Worm (Caenorhabditis elegans): ENCODE data around the gene F13A2.9.

F13A2.9 gene

DNA sequence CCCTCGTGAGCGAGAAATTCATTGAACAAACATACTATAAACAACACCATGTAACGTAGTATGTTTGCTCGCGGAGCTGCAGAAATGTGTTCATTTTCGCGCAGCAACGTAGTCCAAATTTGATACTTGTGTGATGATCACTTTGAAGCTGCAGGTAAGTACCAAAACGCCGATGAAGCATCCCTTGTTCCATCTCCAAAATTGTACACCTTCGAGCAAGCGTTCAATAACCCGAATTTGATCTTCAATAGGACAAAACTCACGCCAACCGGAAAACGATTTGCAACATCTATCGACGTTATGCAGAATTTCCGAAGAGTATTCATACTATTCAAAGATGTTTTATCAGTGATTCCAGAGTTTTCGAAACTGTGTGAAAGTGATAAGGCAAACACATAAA lies 23.3 kb upstream of the F13A2.9 start, which contains the start of gene Y47D7A.3:
Gene Y47D7A.3 (plus strand): TSS at position 301 of the 400 bp plus-strand sequence.
- TF ChIP-seq ceh-13 (GFP tag; optimal IDR thresholded peaks at IDR 0.05) (no peak), hmg-4 (GFP tag; optimal IDR thresholded peaks at IDR 0.05) (no peak), ama-1 (optimal IDR thresholded peaks at IDR 0.05) (no peak), tbx-11 (GFP tag; IDR thresholded peaks at IDR 0.05) (no peak), B0310.2 (tag; optimal IDR thresholded peaks at IDR 0.05) (no peak), ets-7 (tag; optimal IDR thresholded peaks at IDR 0.05) (no peak), tra-4 (tag; optimal IDR thresholded peaks at IDR 0.05) (no peak), sea-1 (GFP tag; conservative IDR thresholded peaks at IDR 0.05) (no peak), F13C5.2 (tag; optimal IDR thresholded peaks at IDR 0.05) (no peak), ceh-36 (tag; optimal IDR thresholded peaks at IDR 0.05) (no peak), flt-1 (GFP tag; IDR thresholded peaks at IDR 0.05) (no peak), pes-1 (GFP tag; IDR thresholded peaks at IDR 0.05) (no peak), tbx-37 (GFP tag; conservative IDR thresholded peaks at IDR 0.05) (no peak), hmbx-1 (tag; optimal IDR thresholded peaks at IDR 0.05) (no peak), hnd-1 (tag; optimal IDR thresholded peaks at IDR 0.05) (no peak), aly-1 (tag; optimal IDR thresholded peaks at IDR 0.05) (no peak), scrt-1 (GFP tag; IDR thresholded peaks at IDR 0.05) (no peak)

DNA sequence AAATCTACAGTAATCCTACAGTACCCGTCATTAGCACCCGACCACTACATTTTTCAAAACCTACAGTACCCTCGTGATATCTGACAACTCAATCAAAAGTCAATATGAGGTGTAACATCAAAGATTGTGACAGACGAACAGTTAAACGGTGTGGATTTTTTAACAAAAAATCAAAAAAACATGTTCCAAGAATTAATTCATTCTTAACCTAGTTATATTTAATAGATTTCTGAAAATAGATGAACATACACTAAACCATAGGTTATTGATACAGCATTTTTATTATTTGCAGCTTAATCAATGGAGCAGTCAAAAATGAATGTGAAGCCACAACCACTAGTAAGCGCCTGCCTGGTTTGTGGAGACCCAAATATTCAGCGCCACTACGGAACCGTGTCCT lies 20.2 kb upstream of the F13A2.9 start, which contains the start of gene nhr-118:
Gene nhr-118 (plus strand): TSS at position 301 of the 400 bp plus-strand sequence.
- TF ChIP-seq scrt-1 (GFP tag; IDR thresholded peaks at IDR 0.05) = no peak

- no peak for TF ChIP-seq ceh-13 (GFP tag; optimal IDR thresholded peaks at IDR 0.05)
- no peak for TF ChIP-seq tbx-11 (GFP tag; IDR thresholded peaks at IDR 0.05)
- no peak for TF ChIP-seq hmg-4 (GFP tag; optimal IDR thresholded peaks at IDR 0.05)
Measured at ce11 chrV:4401865-4402264, 14.6 kb upstream of the F13A2.9 start, which contains the start of gene F13A2.5. Gene F13A2.5, minus strand, starts transcription at chrV:4401965.

- TF ChIP-seq tbx-11 (GFP tag; IDR thresholded peaks at IDR 0.05) (no peak), pes-1 (GFP tag; IDR thresholded peaks at IDR 0.05) (no peak), tbx-37 (GFP tag; conservative IDR thresholded peaks at IDR 0.05) (no peak), B0310.2 (tag; optimal IDR thresholded peaks at IDR 0.05) (no peak), ceh-13 (GFP tag; optimal IDR thresholded peaks at IDR 0.05) (no peak), aly-1 (tag; optimal IDR thresholded peaks at IDR 0.05) (no peak), hmbx-1 (tag; optimal IDR thresholded peaks at IDR 0.05) (no peak), scrt-1 (GFP tag; IDR thresholded peaks at IDR 0.05) (no peak), tra-4 (tag; optimal IDR thresholded peaks at IDR 0.05) (no peak), hnd-1 (tag; optimal IDR thresholded peaks at IDR 0.05) (no peak), F13C5.2 (tag; optimal IDR thresholded peaks at IDR 0.05) (no peak), ama-1 (optimal IDR thresholded peaks at IDR 0.05) (no peak)
Measured at ce11 chrV:4400118-4400517, 12.8 kb upstream of the F13A2.9 start, which contains the start of gene F13A2.4. Gene F13A2.4, minus strand, starts transcription at chrV:4400218.

- TF ChIP-seq hnd-1 (tag; optimal IDR thresholded peaks at IDR 0.05) = no peak
- TF ChIP-seq scrt-1 (GFP tag; IDR thresholded peaks at IDR 0.05) = no peak
- TF ChIP-seq sea-1 (GFP tag; conservative IDR thresholded peaks at IDR 0.05) = no peak
- TF ChIP-seq ama-1 (optimal IDR thresholded peaks at IDR 0.05) = no peak
- no peak for TF ChIP-seq flt-1 (GFP tag; IDR thresholded peaks at IDR 0.05)
- no peak for TF ChIP-seq F13C5.2 (tag; optimal IDR thresholded peaks at IDR 0.05)
- TF ChIP-seq tra-4 (tag; optimal IDR thresholded peaks at IDR 0.05) = no peak
- TF ChIP-seq ets-7 (tag; optimal IDR thresholded peaks at IDR 0.05) = no peak
- no peak for TF ChIP-seq hmg-4 (GFP tag; optimal IDR thresholded peaks at IDR 0.05)
- no peak for TF ChIP-seq aly-1 (tag; optimal IDR thresholded peaks at IDR 0.05)
- no peak for TF ChIP-seq tbx-37 (GFP tag; conservative IDR thresholded peaks at IDR 0.05)
- no peak for TF ChIP-seq ceh-13 (GFP tag; optimal IDR thresholded peaks at IDR 0.05)
- no peak for TF ChIP-seq ceh-36 (tag; optimal IDR thresholded peaks at IDR 0.05)
Measured at ce11 chrV:4398884-4399283, 11.6 kb upstream of the F13A2.9 start.

DNA sequence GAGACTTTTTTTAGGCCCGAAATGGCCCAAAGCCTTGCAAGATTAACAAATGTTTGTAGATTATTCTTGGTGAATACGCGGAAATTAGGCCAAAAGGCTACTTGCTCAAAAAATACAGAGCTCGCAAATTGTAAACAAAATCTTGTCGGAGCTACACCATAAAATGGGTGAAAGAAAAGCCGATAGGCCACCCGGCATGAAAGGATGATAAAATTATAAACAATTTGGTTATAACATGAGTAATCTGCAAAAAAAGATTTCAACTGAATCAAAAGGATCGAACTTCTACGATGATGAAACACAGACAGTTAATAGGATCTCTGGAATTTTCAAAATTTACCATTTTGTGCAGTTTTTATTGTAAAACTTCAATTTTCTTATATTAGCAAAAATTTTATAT lies 10.8 kb upstream of the F13A2.9 start:
- TF ChIP-seq tra-4 (tag; optimal IDR thresholded peaks at IDR 0.05) (no peak), ceh-36 (tag; optimal IDR thresholded peaks at IDR 0.05) (no peak), ceh-13 (GFP tag; optimal IDR thresholded peaks at IDR 0.05) (no peak), flt-1 (GFP tag; IDR thresholded peaks at IDR 0.05) (no peak), aly-1 (tag; optimal IDR thresholded peaks at IDR 0.05) (no peak), B0310.2 (tag; optimal IDR thresholded peaks at IDR 0.05) (no peak), tbx-37 (GFP tag; conservative IDR thresholded peaks at IDR 0.05) (no peak)

- TF ChIP-seq flt-1 (GFP tag; IDR thresholded peaks at IDR 0.05) (no peak), scrt-1 (GFP tag; IDR thresholded peaks at IDR 0.05) (no peak), hmbx-1 (tag; optimal IDR thresholded peaks at IDR 0.05) (no peak), ceh-36 (tag; optimal IDR thresholded peaks at IDR 0.05) (no peak), pes-1 (GFP tag; IDR thresholded peaks at IDR 0.05) (no peak), hmg-4 (GFP tag; optimal IDR thresholded peaks at IDR 0.05) (no peak), tbx-37 (GFP tag; conservative IDR thresholded peaks at IDR 0.05) (no peak), tra-4 (tag; optimal IDR thresholded peaks at IDR 0.05) (no peak), ceh-13 (GFP tag; optimal IDR thresholded peaks at IDR 0.05) (no peak), tbx-11 (GFP tag; IDR thresholded peaks at IDR 0.05) (no peak), ama-1 (optimal IDR thresholded peaks at IDR 0.05) (no peak), aly-1 (tag; optimal IDR thresholded peaks at IDR 0.05) (no peak), hnd-1 (tag; optimal IDR thresholded peaks at IDR 0.05) (no peak)
Measured at ce11 chrV:4396257-4396656, 9.0 kb upstream of the F13A2.9 start, which contains the start of gene F13A2.3. Gene F13A2.3, minus strand, starts transcription at chrV:4396357.

DNA sequence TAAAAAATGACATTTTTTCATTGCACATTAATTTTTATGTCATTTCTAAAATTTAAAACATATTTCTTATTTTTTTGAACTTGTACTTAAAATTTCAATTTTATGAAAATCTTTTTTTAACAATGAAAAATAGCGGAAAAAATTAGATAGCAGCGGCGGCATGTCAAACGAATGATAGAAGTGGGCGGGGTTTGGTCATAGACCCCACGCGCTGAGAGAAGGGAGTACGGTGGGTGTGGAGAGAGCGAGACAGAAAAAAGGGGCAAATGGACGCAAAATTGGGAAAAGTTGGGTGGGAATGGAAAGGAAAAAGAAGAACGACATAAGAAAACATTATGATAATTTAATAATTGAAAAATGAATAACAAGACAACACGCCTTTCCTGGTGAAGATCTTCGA lies 614 bp upstream of the F13A2.9 start:
- TF ChIP-seq aly-1 (tag; optimal IDR thresholded peaks at IDR 0.05) (no peak), hmbx-1 (tag; optimal IDR thresholded peaks at IDR 0.05) (no peak), scrt-1 (GFP tag; IDR thresholded peaks at IDR 0.05) (no peak), B0310.2 (tag; optimal IDR thresholded peaks at IDR 0.05) (no peak), hmg-4 (GFP tag; optimal IDR thresholded peaks at IDR 0.05) (no peak)
